Fruit fly (Drosophila melanogaster) whole organism, pupa: ENCODE data around the gene Muc30E.

Experiments
- CG12605 ChIP-seq: fragments of 200-800 bp; sonication (Bioruptor generic); IDR thresholded peaks from 2 replicates; pipeline ENCODE4 v1.3.6; 2022; ENCODE audit warnings: missing biosample characterization, missing genetic modification characterization
- CG14655 ChIP-seq: fragments of 200-800 bp; sonication (Bioruptor generic); optimal IDR thresholded peaks from 3 replicates; lab custom pipeline; 2017; ENCODE audit warnings: mild to moderate bottlenecking, missing biosample characterization, missing genetic modification reagents, missing genetic modification characterization
- CG17806 ChIP-seq: fragments of 200-800 bp; sonication (Bioruptor generic); optimal IDR thresholded peaks from 2 replicates; lab custom pipeline; 2018; ENCODE audit warnings: missing biosample characterization, mild to moderate bottlenecking, missing genetic modification characterization, moderate library complexity
- CG32121 ChIP-seq: fragments of 200-800 bp; sonication (Bioruptor generic); IDR thresholded peaks from 2 replicates; pipeline ENCODE4 v1.3.6; 2022; ENCODE audit warnings: missing biosample characterization, missing genetic modification characterization
- CG34367 ChIP-seq: fragments of 200-800 bp; sonication (Bioruptor generic); optimal IDR thresholded peaks from 2 replicates; lab custom pipeline; 2018; ENCODE audit warnings: missing biosample characterization, mild to moderate bottlenecking, missing genetic modification characterization
- CG8159 ChIP-seq: fragments of 200-800 bp; sonication (Bioruptor generic); optimal IDR thresholded peaks from 3 replicates; lab custom pipeline; 2018; ENCODE audit warnings: missing biosample characterization, mild to moderate bottlenecking, missing genetic modification characterization, moderate library complexity
- CG8301 ChIP-seq: fragments of 200-800 bp; sonication (Bioruptor generic); optimal IDR thresholded peaks from 2 replicates; lab custom pipeline; 2018; ENCODE audit warnings: missing biosample characterization, mild to moderate bottlenecking, missing genetic modification characterization
- EcR ChIP-seq: fragments of 200-800 bp; sonication (Bioruptor generic); optimal IDR thresholded peaks from 3 replicates; lab custom pipeline; 2019; ENCODE audit warnings: missing biosample characterization, missing genetic modification characterization, mild to moderate bottlenecking, moderate library complexity, missing genetic modification reagents
- Pif1A ChIP-seq: fragments of 200-800 bp; sonication (Bioruptor generic); optimal IDR thresholded peaks from 3 replicates; lab custom pipeline; 2016; ENCODE audit warnings: missing biosample characterization, missing genetic modification characterization
- Pif1B ChIP-seq: fragments of 200-800 bp; sonication (Bioruptor generic); optimal IDR thresholded peaks from 3 replicates; lab custom pipeline; 2016; ENCODE audit warnings: missing biosample characterization, missing genetic modification characterization
- Snoo ChIP-seq: fragments of 200-800 bp; sonication (Bioruptor generic); optimal IDR thresholded peaks from 3 replicates; lab custom pipeline; 2017; ENCODE audit warnings: missing biosample characterization, mild to moderate bottlenecking, missing genetic modification characterization, inconsistent platforms
- rn ChIP-seq: fragments of 200-800 bp; sonication (Bioruptor generic); IDR thresholded peaks from 2 replicates; pipeline ENCODE4 v1.3.6; 2022; ENCODE audit warnings: missing biosample characterization, missing genetic modification characterization

DNA sequence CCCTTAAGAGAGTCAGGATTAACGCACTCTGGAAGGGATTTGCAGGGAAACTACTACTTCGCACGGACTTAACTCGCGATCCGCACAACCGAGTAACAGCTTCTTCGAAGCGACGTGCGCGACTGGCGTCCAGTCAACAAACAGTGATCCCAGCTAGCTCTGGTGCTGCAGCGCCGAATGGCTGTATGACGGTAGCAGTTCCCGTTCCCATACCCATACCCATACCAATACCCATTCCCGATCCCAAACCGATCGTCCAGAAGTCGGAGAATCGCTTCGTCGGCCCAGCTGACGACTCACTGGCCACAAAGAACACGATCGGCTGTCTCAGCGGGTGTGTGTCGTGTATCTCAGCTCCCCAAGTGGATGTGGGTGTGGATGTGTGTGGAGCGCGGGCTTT lies 44.3 kb upstream of the Muc30E start, which contains the start of gene CG5853:
- TF ChIP-seq CG8301 (tag; lab: Kevin White, UChicago) = no peak
- TF ChIP-seq Pif1A (GFP tag; lab: Kevin White, UChicago) = peak; percentile 51
- no peak for TF ChIP-seq Snoo (tag; lab: Kevin White, UChicago)
- no peak for TF ChIP-seq CG34367
- no peak for TF ChIP-seq CG8159 (tag; lab: Kevin White, UChicago)
- TF ChIP-seq CG14655 (GFP tag; lab: Kevin White, UChicago) = no peak
- no peak for TF ChIP-seq rn (GFP tag; lab: Robert Waterston, UW)
- TF ChIP-seq CG32121 = 0 out of 2 replicates have a peak, but pooled peaks have one; percentile 44
- peak; percentile 45 for TF ChIP-seq Pif1B
- TF ChIP-seq CG12605 (GFP tag; lab: Robert Waterston, UW) = 0 out of 2 replicates have a peak, but pooled peaks have one; percentile 22
- peak; percentile 68 for TF ChIP-seq EcR (GFP tag; lab: Kevin White, UChicago)
- no peak for TF ChIP-seq CG17806
